Worm (Caenorhabditis elegans) whole organism, mixed stage, embryonic: ENCODE data around the gene nhr-25.

Experiments used
- M03D4.4 ChIP-seq: sonication (generic microtip); optimal IDR thresholded peaks from 2 replicates; lab custom pipeline; 2017; ENCODE audit warnings: mild to moderate bottlenecking, missing genetic modification characterization, missing compliant biosample characterization
- bed-3 ChIP-seq: fragments of 200-800 bp; sonication (Bioruptor generic); optimal IDR thresholded peaks from 3 replicates; lab custom pipeline; 2018; ENCODE audit warnings: mild to moderate bottlenecking, missing genetic modification characterization, moderate library complexity, missing compliant biosample characterization
- blmp-1 ChIP-seq: fragments of 150-350 bp; optimal IDR thresholded peaks from 2 replicates; lab custom pipeline; 2014; ENCODE audit warnings: missing biosample characterization, missing genetic modification characterization
- ceh-39 ChIP-seq: fragments of 150-350 bp; optimal IDR thresholded peaks from 2 replicates; lab custom pipeline; 2014; ENCODE audit warnings: missing biosample characterization, missing genetic modification characterization
- ceh-43 ChIP-seq: fragments of 200-800 bp; sonication (Bioruptor generic); optimal IDR thresholded peaks from 2 replicates; lab custom pipeline; 2018; ENCODE audit warnings: mild to moderate bottlenecking, missing genetic modification characterization, moderate library complexity, missing compliant biosample characterization
- ceh-83 ChIP-seq: fragments of 200-800 bp; sonication (Bioruptor generic); optimal IDR thresholded peaks from 2 replicates; lab custom pipeline; 2018; ENCODE audit warnings: mild to moderate bottlenecking, missing genetic modification characterization, missing compliant biosample characterization
- ces-1 ChIP-seq: fragments of 150-350 bp; optimal IDR thresholded peaks from 2 replicates; lab custom pipeline; 2014; ENCODE audit warnings: missing biosample characterization, missing genetic modification reagents, missing genetic modification characterization
- cnd-1 ChIP-seq: fragments of 200-800 bp; sonication (Bioruptor generic); optimal IDR thresholded peaks from 2 replicates; lab custom pipeline; 2018; ENCODE audit warnings: mild to moderate bottlenecking, missing genetic modification characterization, missing compliant biosample characterization
- drap-1 ChIP-seq: fragments of 200-800 bp; sonication (Bioruptor generic); optimal IDR thresholded peaks from 3 replicates; lab custom pipeline; 2018; ENCODE audit warnings: mild to moderate bottlenecking, missing genetic modification characterization, missing compliant biosample characterization
- elt-1 ChIP-seq: sonication (generic microtip); optimal IDR thresholded peaks from 2 replicates; lab custom pipeline; 2017; ENCODE audit warnings: missing genetic modification characterization, mild to moderate bottlenecking, missing compliant biosample characterization, antibody characterized with exemption, moderate library complexity, borderline replicate concordance; ENCODE audit not compliant: insufficient read depth
- elt-3 ChIP-seq: fragments of 150-350 bp; optimal IDR thresholded peaks from 2 replicates; lab custom pipeline; 2014; ENCODE audit warnings: missing biosample characterization, missing genetic modification characterization
- flh-1 ChIP-seq: fragments of 200-800 bp; sonication (Bioruptor generic); optimal IDR thresholded peaks from 2 replicates; lab custom pipeline; 2018; ENCODE audit warnings: mild to moderate bottlenecking, missing genetic modification characterization, moderate library complexity, missing compliant biosample characterization
- ham-2 ChIP-seq: fragments of 200-800 bp; sonication (Bioruptor generic); optimal IDR thresholded peaks from 2 replicates; lab custom pipeline; 2018; ENCODE audit warnings: mild to moderate bottlenecking, missing genetic modification characterization, missing compliant biosample characterization
- hlh-1 ChIP-seq: fragments of 150-350 bp; optimal IDR thresholded peaks from 2 replicates; lab custom pipeline; 2014; ENCODE audit warnings: missing biosample characterization, missing genetic modification reagents, missing genetic modification characterization
- lin-13 ChIP-seq: fragments of 150-350 bp; optimal IDR thresholded peaks from 2 replicates; lab custom pipeline; 2014; ENCODE audit warnings: missing biosample characterization, missing genetic modification characterization
- lin-32 ChIP-seq: fragments of 200-800 bp; sonication (Bioruptor generic); optimal IDR thresholded peaks from 2 replicates; lab custom pipeline; 2018; ENCODE audit warnings: mild to moderate bottlenecking, missing genetic modification characterization, missing compliant biosample characterization
- lsy-2 ChIP-seq: fragments of 150-350 bp; optimal IDR thresholded peaks from 2 replicates; lab custom pipeline; 2014; ENCODE audit warnings: missing biosample characterization, missing genetic modification characterization
- mab-5 ChIP-seq: fragments of 150-350 bp; optimal IDR thresholded peaks from 2 replicates; lab custom pipeline; 2014; ENCODE audit warnings: missing biosample characterization, missing genetic modification characterization
- mep-1 ChIP-seq: fragments of 150-350 bp; optimal IDR thresholded peaks from 2 replicates; lab custom pipeline; 2017; ENCODE audit warnings: missing biosample characterization, missing genetic modification reagents, missing genetic modification characterization, inconsistent platforms
- mls-2 ChIP-seq: sonication (generic microtip); optimal IDR thresholded peaks from 2 replicates; lab custom pipeline; 2016; ENCODE audit warnings: mild to moderate bottlenecking, missing genetic modification characterization, moderate library complexity, missing compliant biosample characterization
- nhr-12 ChIP-seq: fragments of 150-350 bp; optimal IDR thresholded peaks from 2 replicates; lab custom pipeline; 2014; ENCODE audit warnings: missing biosample characterization, missing genetic modification characterization
- nhr-2 ChIP-seq: fragments of 150-350 bp; optimal IDR thresholded peaks from 2 replicates; lab custom pipeline; 2014; ENCODE audit warnings: missing biosample characterization, missing genetic modification characterization
- nhr-237 ChIP-seq: fragments of 150-350 bp; optimal IDR thresholded peaks from 2 replicates; lab custom pipeline; 2014; ENCODE audit warnings: missing biosample characterization, missing genetic modification characterization
- nhr-28 ChIP-seq: fragments of 150-350 bp; optimal IDR thresholded peaks from 2 replicates; lab custom pipeline; 2014; ENCODE audit warnings: missing biosample characterization, missing genetic modification characterization
- nhr-76 ChIP-seq: sonication (generic microtip); optimal IDR thresholded peaks from 2 replicates; lab custom pipeline; 2017; ENCODE audit warnings: missing biosample characterization, missing genetic modification characterization
- pha-4 ChIP-seq: fragments of 150-350 bp; optimal IDR thresholded peaks from 2 replicates; lab custom pipeline; 2018; ENCODE audit warnings: missing biosample characterization, missing genetic modification reagents, missing genetic modification characterization
- sem-2 ChIP-seq: fragments of 200-800 bp; sonication (Bioruptor generic); optimal IDR thresholded peaks from 2 replicates; lab custom pipeline; 2018; ENCODE audit warnings: mild to moderate bottlenecking, missing genetic modification characterization, missing compliant biosample characterization
- snpc-4 ChIP-seq: fragments of 150-350 bp; optimal IDR thresholded peaks from 2 replicates; lab custom pipeline; 2014; ENCODE audit warnings: missing biosample characterization, missing genetic modification characterization
- sptf-1 ChIP-seq: sonication (generic microtip); optimal IDR thresholded peaks from 2 replicates; lab custom pipeline; 2017; ENCODE audit warnings: mild to moderate bottlenecking, missing genetic modification characterization, moderate library complexity, missing compliant biosample characterization
- tbx-8 ChIP-seq: fragments of 200-800 bp; sonication (Bioruptor generic); optimal IDR thresholded peaks from 2 replicates; lab custom pipeline; 2018; ENCODE audit warnings: mild to moderate bottlenecking, missing genetic modification characterization, moderate library complexity, missing compliant biosample characterization
- unc-120 ChIP-seq: sonication (generic microtip); optimal IDR thresholded peaks from 2 replicates; lab custom pipeline; 2017; ENCODE audit warnings: missing genetic modification characterization, missing compliant biosample characterization; ENCODE audit not compliant: poor library complexity, severe bottlenecking
- unc-39 ChIP-seq: fragments of 150-350 bp; optimal IDR thresholded peaks from 2 replicates; lab custom pipeline; 2014; ENCODE audit warnings: missing biosample characterization, missing genetic modification characterization
- unc-62 ChIP-seq: fragments of 150-350 bp; optimal IDR thresholded peaks from 2 replicates; lab custom pipeline; 2014; ENCODE audit warnings: missing biosample characterization, missing genetic modification reagents, missing genetic modification characterization
- zip-8 ChIP-seq: fragments of 150-350 bp; optimal IDR thresholded peaks from 2 replicates; lab custom pipeline; 2014; ENCODE audit warnings: missing biosample characterization, missing genetic modification characterization
- ztf-11 ChIP-seq: fragments of 150-350 bp; optimal IDR thresholded peaks from 2 replicates; lab custom pipeline; 2014; ENCODE audit warnings: missing biosample characterization, missing genetic modification characterization

The nhr-25 gene

DNA sequence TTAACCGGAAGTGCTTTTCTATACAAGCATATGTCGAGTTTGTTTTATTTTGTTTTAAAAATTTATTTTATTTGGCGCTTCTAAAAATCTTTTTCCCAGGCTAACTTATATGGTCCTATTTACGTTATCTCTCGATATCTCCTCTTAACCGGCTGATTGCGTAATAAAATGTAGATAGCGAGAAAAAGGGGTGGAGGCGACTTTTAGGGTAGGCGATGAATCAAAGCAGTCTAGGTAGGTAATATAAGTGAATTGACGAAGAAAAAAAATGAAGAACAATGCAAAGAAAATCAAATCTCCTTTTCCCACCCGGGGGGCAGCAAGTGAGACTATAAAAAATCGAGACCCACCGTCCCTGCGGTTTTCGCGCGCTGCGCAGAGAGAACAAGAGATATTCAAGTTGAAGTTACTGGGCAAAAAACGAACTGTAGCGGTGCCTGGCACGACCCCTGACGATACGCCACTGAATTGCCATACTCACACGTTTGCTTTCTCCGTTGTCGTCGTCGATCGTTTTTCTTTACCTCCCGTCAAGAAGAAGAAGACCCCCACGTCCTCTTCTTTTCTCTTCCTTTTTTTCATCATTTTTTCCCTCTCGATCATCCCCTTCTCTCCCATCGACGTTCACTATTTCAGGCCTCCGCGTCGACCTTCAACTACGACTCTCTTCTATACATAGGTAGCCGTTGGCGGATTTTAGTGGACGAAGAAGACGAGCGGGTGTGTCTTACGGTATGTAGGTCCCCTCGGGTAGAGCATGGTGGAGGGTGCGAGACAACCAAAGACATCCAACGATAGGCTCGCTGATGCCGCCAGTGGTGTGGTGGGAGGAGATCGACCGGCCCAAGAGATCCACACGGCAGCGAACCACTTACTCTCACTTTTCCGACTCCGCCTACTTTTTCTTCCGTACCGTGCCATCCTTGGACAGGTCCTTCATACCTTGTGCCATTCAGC, at the start of gene nhr-25:
nhr-25 (plus strand) TSS at position 637 of the 957 bp plus-strand sequence.
- peak; percentile 62 for TF ChIP-seq lsy-2
- TF ChIP-seq cnd-1 (tag; lab: Kevin White, UChicago), result no peak
- peak; percentile 34 for TF ChIP-seq elt-1 (tag; lab: Kevin White, UChicago)
- peak; percentile 52 for TF ChIP-seq zip-8 (tag; lab: Kevin White, UChicago)
- no peak for TF ChIP-seq ceh-83
- no peak for TF ChIP-seq unc-62
- TF ChIP-seq elt-3 (tag; lab: Kevin White, UChicago), result no peak
- TF ChIP-seq ham-2 (GFP tag; lab: Kevin White, UChicago), result no peak
- TF ChIP-seq blmp-1 (tag; lab: Kevin White, UChicago), result no peak
- TF ChIP-seq, all 35 proteins: peak for 3

DNA sequence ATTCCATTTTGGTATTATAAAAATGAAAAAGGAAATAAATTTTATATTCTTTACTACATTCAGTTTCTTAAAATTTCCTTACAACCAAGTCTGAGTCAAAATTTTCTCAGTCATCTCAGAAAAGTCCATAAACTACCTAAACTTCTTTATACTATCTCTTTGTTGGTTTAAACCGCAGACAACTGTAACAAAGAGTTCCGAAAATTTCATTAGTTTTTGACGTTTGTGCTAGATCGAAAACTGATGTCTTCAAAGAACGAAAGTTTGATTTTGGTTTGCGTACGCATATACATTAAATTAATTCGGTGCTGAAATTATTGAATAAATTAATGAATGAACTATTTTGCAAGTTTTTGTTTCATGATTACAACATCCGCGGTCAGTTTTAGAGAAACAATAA, 49.4 kb upstream of the nhr-25 start:
- no peak for TF ChIP-seq cnd-1 (tag; lab: Kevin White, UChicago)
- no peak for TF ChIP-seq snpc-4
- TF ChIP-seq M03D4.4 (tag; lab: Kevin White, UChicago), result no peak
- TF ChIP-seq sptf-1 (tag; lab: Kevin White, UChicago), result no peak
- TF ChIP-seq sem-2 (GFP tag; lab: Kevin White, UChicago), result no peak
- TF ChIP-seq unc-120 (tag; lab: Kevin White, UChicago), result no peak
- TF ChIP-seq nhr-237 (tag; lab: Kevin White, UChicago), result no peak
- no peak for TF ChIP-seq unc-62
- no peak for TF ChIP-seq nhr-2 (tag; lab: Kevin White, UChicago)
- no peak for TF ChIP-seq flh-1 (GFP tag; lab: Kevin White, UChicago)
- TF ChIP-seq pha-4, result no peak
- TF ChIP-seq lsy-2, result no peak
- no peak for TF ChIP-seq ceh-43 (GFP tag; lab: Kevin White, UChicago)
- no peak for TF ChIP-seq nhr-28 (tag; lab: Kevin White, UChicago)
- no peak for TF ChIP-seq unc-39
- TF ChIP-seq ceh-83, result no peak
- TF ChIP-seq ces-1 (GFP tag; lab: Kevin White, UChicago), result no peak
- TF ChIP-seq mep-1 (tag; lab: Kevin White, UChicago), result no peak
- no peak for TF ChIP-seq mab-5 (tag; lab: Kevin White, UChicago)
- no peak for TF ChIP-seq lin-32 (GFP tag; lab: Kevin White, UChicago)

DNA sequence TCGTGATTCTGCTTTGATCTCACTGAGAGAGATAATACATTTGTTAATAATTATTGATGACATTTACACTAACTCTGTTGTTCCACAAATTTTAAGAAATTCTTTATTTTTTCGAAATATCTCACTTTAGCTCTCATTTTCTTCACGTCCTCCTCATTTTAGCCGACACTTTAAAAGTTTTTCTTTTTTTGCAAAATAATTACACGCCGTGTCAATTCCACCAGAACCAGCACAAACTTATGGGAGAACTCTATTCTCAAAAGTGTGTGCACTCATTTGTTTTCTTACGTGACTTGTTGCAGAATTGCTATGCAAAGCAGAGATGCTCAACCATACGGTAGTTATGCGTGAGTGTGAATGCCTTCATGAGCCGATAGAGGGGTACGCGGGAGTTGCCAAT, 43.1 kb upstream of the nhr-25 start, which contains the start of gene frpr-2:
frpr-2 (plus strand) TSS at position 301 of the 400 bp plus-strand sequence.
- TF ChIP-seq drap-1 (GFP tag; lab: Kevin White, UChicago) (no peak), sptf-1 (tag; lab: Kevin White, UChicago) (no peak), sem-2 (GFP tag; lab: Kevin White, UChicago) (no peak), mep-1 (tag; lab: Kevin White, UChicago) (no peak), mls-2 (tag; lab: Kevin White, UChicago) (no peak), nhr-2 (tag; lab: Kevin White, UChicago) (no peak), unc-120 (tag; lab: Kevin White, UChicago) (no peak), lsy-2 (no peak), cnd-1 (tag; lab: Kevin White, UChicago) (no peak), zip-8 (tag; lab: Kevin White, UChicago) (no peak), tbx-8 (GFP tag; lab: Kevin White, UChicago) (no peak), elt-1 (tag; lab: Kevin White, UChicago) (no peak), pha-4 (no peak), unc-39 (no peak), nhr-28 (tag; lab: Kevin White, UChicago) (no peak), elt-3 (tag; lab: Kevin White, UChicago) (no peak), ham-2 (GFP tag; lab: Kevin White, UChicago) (no peak), nhr-76 (tag; lab: Kevin White, UChicago) (no peak), unc-62 (no peak), bed-3 (no peak)

DNA sequence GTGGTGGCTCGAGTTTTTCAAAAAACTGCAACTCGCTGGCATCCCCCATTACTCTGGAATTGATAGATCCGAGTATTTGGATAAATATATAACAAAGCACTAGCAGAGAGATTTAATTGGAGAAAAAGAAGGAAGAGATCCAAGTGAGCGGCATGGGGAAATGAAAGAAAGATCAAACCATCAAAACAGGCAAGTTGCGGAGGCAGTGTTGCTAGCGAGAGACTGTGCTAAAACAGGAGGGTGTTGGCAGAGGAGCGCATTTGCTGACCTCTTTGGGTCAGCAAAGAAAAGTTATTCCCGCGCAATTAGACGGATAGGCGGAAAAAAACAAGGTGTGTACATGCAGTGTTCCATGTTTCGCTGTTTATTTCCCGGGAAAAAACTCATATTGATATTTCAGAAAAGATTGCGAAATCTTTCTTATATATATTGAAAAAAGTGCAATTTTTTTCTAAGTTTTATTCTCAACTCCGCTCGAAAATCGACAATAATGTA, 32.7 kb upstream of the nhr-25 start, which contains the start of gene ppk-3:
ppk-3 (minus strand) TSS at position 51 of the 495 bp plus-strand sequence.
- no peak for TF ChIP-seq drap-1 (GFP tag; lab: Kevin White, UChicago)
- TF ChIP-seq lin-13 (tag; lab: Kevin White, UChicago), result peak; percentile 44
- TF ChIP-seq ceh-83, result no peak
- no peak for TF ChIP-seq ceh-39 (tag; lab: Kevin White, UChicago)
- no peak for TF ChIP-seq ham-2 (GFP tag; lab: Kevin White, UChicago)
- no peak for TF ChIP-seq nhr-28 (tag; lab: Kevin White, UChicago)
- peak; percentile 5 for TF ChIP-seq M03D4.4 (tag; lab: Kevin White, UChicago)
- no peak for TF ChIP-seq cnd-1 (tag; lab: Kevin White, UChicago)
- TF ChIP-seq nhr-2 (tag; lab: Kevin White, UChicago), result no peak
- no peak for TF ChIP-seq unc-62
- no peak for TF ChIP-seq ces-1 (GFP tag; lab: Kevin White, UChicago)
- TF ChIP-seq sptf-1 (tag; lab: Kevin White, UChicago), result no peak
- no peak for TF ChIP-seq snpc-4
- no peak for TF ChIP-seq nhr-76 (tag; lab: Kevin White, UChicago)
- no peak for TF ChIP-seq nhr-12 (tag; lab: Kevin White, UChicago)
- peak; percentile 40 for TF ChIP-seq pha-4
- TF ChIP-seq mls-2 (tag; lab: Kevin White, UChicago), result peak; percentile 38
- no peak for TF ChIP-seq unc-39
- peak; percentile 36 for TF ChIP-seq nhr-237 (tag; lab: Kevin White, UChicago)
- TF ChIP-seq elt-3 (tag; lab: Kevin White, UChicago), result no peak
- TF ChIP-seq hlh-1, result peak; percentile 5
- TF ChIP-seq elt-1 (tag; lab: Kevin White, UChicago), result no peak
- TF ChIP-seq ztf-11 (tag; lab: Kevin White, UChicago), result no peak
- TF ChIP-seq flh-1 (GFP tag; lab: Kevin White, UChicago), result no peak
- TF ChIP-seq unc-120 (tag; lab: Kevin White, UChicago), result no peak
- no peak for TF ChIP-seq lin-32 (GFP tag; lab: Kevin White, UChicago)
- peak; percentile 73 for TF ChIP-seq mep-1 (tag; lab: Kevin White, UChicago)
- no peak for TF ChIP-seq tbx-8 (GFP tag; lab: Kevin White, UChicago)
- no peak for TF ChIP-seq zip-8 (tag; lab: Kevin White, UChicago)
- TF ChIP-seq mab-5 (tag; lab: Kevin White, UChicago), result no peak
